Fruit fly (Drosophila melanogaster): ENCODE data around the gene CG4278.

Gene CG4278

DNA sequence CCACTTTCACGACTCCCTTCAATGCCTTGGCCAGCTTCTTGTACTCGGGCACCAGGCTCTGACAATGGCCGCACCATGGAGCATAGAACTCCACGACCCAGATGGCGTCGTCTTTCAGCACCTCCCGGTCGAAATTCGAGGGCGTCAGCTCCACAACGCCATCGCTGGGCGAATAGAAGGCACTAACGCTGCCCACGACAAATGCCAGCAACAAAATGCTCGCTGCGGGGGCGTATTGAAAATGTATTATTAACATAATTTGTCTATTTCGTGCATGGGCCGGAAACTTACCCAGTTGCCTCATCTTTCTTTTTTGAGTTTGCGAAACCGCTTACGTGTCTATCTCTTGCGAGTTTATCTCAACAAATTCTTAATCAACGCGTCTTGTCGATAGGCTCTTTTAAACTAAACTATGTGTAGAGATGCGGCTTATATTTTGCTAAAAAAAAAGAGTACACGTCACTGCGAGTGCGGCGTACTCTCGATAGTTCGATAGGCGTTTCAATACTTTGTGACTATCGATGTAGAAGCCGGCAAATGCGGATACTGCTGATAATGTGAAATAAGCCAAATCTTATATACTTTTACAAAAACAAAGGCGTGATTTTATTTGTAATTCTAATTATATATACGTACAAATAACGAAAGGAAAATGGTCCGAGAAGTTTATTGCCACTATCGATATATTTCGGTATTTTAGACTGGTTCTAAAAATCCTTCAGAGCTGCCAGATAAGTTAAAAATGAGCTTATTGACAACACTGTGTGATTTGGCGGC lies 29.6 kb downstream of the CG4278 start, which contains the start of gene CaBP1 (continued):
- peak; percentile 16 for TF ChIP-seq vri (GFP tag; optimal IDR thresholded peaks at IDR 0.05)
- no peak for TF ChIP-seq Sox15 (GFP tag; optimal IDR thresholded peaks at IDR 0.05)
- TF ChIP-seq Gug (GFP tag; IDR thresholded peaks at IDR 0.05) = no peak
- TF ChIP-seq CG1621 (tag; optimal IDR thresholded peaks at IDR 0.05) = peak; percentile 3
- TF ChIP-seq CG4318 (GFP tag; optimal IDR thresholded peaks at IDR 0.05) = no peak
- no peak for TF ChIP-seq CG6792 (GFP tag; optimal IDR thresholded peaks at IDR 0.05)
- TF ChIP-seq Smox (GFP tag; optimal IDR thresholded peaks at IDR 0.05) = no peak
- no peak for TF ChIP-seq Eip75B (GFP tag; optimal IDR thresholded peaks at IDR 0.05)
- no peak for TF ChIP-seq Ets96B (tag; optimal IDR thresholded peaks at IDR 0.05)
- TF ChIP-seq Met (GFP tag; optimal IDR thresholded peaks at IDR 0.05) = no peak
- no peak for TF ChIP-seq svp (GFP tag)
- TF ChIP-seq topi (GFP tag; optimal IDR thresholded peaks at IDR 0.05) = peak; percentile 2
- no peak for TF ChIP-seq Hr4 (GFP tag; optimal IDR thresholded peaks at IDR 0.05)
- TF ChIP-seq CG32006 (GFP tag; optimal IDR thresholded peaks at IDR 0.05) = no peak
- TF ChIP-seq CG8119 (GFP tag; IDR thresholded peaks at IDR 0.05) = no peak
- TF ChIP-seq fd59A (GFP tag; optimal IDR thresholded peaks at IDR 0.05) = no peak
- peak; percentile 38 for TF ChIP-seq CG6854 (GFP tag; optimal IDR thresholded peaks at IDR 0.05)
- TF ChIP-seq dsx (GFP tag; optimal IDR thresholded peaks at IDR 0.05; ENCODE audit: poor library complexity, severe bottlenecking) = no peak
- no peak for TF ChIP-seq CG8319 (GFP tag; optimal IDR thresholded peaks at IDR 0.05)
- TF ChIP-seq cyc (GFP tag; optimal IDR thresholded peaks at IDR 0.05) = no peak

DNA sequence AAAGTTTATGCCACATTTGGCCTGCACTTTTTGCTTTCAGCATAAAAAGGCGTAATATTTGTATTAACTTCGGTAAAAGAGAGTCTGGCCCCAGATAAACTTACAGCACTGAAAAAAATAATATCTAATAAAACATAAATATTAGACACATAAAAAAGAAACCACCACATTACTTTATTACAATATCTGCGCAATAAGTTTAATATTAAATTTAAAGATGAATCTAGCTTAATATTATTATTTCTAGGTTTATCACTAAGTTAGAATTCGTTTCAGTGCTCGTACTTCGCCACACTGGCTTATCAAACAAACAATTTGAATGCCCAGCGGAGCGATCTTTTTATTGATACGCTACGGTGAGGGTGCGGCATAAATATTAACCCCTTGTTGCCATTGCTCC lies 31.0 kb downstream of the CG4278 start:
- TF ChIP-seq dac (GFP tag; optimal IDR thresholded peaks at IDR 0.05) (no peak), CG16779 (tag; optimal IDR thresholded peaks at IDR 0.05) (no peak), cyc (GFP tag; optimal IDR thresholded peaks at IDR 0.05) (peak; percentile 8), CG10669 (GFP tag; optimal IDR thresholded peaks at IDR 0.05) (peak; percentile 4), salr (GFP tag; optimal IDR thresholded peaks at IDR 0.05) (no peak), Eip75B (GFP tag; optimal IDR thresholded peaks at IDR 0.05) (no peak), Smox (GFP tag; optimal IDR thresholded peaks at IDR 0.05) (peak; percentile 44), CG31627 (GFP tag; optimal IDR thresholded peaks at IDR 0.05) (no peak), fd85E (GFP tag; optimal IDR thresholded peaks at IDR 0.05) (no peak), Sox102F (GFP tag; optimal IDR thresholded peaks at IDR 0.05) (peak; percentile 38), achi (GFP tag; optimal IDR thresholded peaks at IDR 0.05) (peak; percentile 11), fkh (GFP tag; optimal IDR thresholded peaks at IDR 0.05) (no peak), CG8632 (GFP tag; optimal IDR thresholded peaks at IDR 0.05) (no peak), CG6163 (GFP tag; IDR thresholded peaks at IDR 0.05) (no peak), net (GFP tag; optimal IDR thresholded peaks at IDR 0.05) (no peak), CG8119 (GFP tag; IDR thresholded peaks at IDR 0.05) (no peak), topi (GFP tag; optimal IDR thresholded peaks at IDR 0.05) (peak; percentile 33), Lpt (GFP tag; optimal IDR thresholded peaks at IDR 0.05) (no peak), svp (GFP tag) (peak; percentile 52), CG1621 (tag; optimal IDR thresholded peaks at IDR 0.05) (no peak), Ets96B (tag; optimal IDR thresholded peaks at IDR 0.05) (no peak), CG9139 (GFP tag; optimal IDR thresholded peaks at IDR 0.05) (no peak), pdm3 (GFP tag; optimal IDR thresholded peaks at IDR 0.05) (no peak), ss (GFP tag; optimal IDR thresholded peaks at IDR 0.05) (no peak), dsx (GFP tag; optimal IDR thresholded peaks at IDR 0.05; ENCODE audit: poor library complexity, severe bottlenecking) (no peak), fd59A (GFP tag; optimal IDR thresholded peaks at IDR 0.05) (no peak), Hr38 (GFP tag; optimal IDR thresholded peaks at IDR 0.05) (no peak), CG6808 (GFP tag; optimal IDR thresholded peaks at IDR 0.05) (no peak), CG34406 (GFP tag; optimal IDR thresholded peaks at IDR 0.05) (no peak), CG3032 (tag; optimal IDR thresholded peaks at IDR 0.05) (no peak), lz (GFP tag; optimal IDR thresholded peaks at IDR 0.05) (peak; percentile 8), spab (GFP tag; optimal IDR thresholded peaks at IDR 0.05) (no peak), acj6 (GFP tag; optimal IDR thresholded peaks at IDR 0.05) (peak; percentile 10), Hr4 (GFP tag; optimal IDR thresholded peaks at IDR 0.05) (no peak), OdsH (GFP tag; optimal IDR thresholded peaks at IDR 0.05) (peak; percentile 39), Met (GFP tag; optimal IDR thresholded peaks at IDR 0.05) (no peak), CG11762 (GFP tag; optimal IDR thresholded peaks at IDR 0.05; ENCODE audit: insufficient read depth) (no peak), CG4318 (GFP tag; optimal IDR thresholded peaks at IDR 0.05) (no peak), Hr39 (GFP tag; optimal IDR thresholded peaks at IDR 0.05) (no peak), CG6792 (GFP tag; optimal IDR thresholded peaks at IDR 0.05) (peak; percentile 4), Sox14 (GFP tag; optimal IDR thresholded peaks at IDR 0.05) (no peak), Sox15 (GFP tag; optimal IDR thresholded peaks at IDR 0.05) (no peak)

Data from whole organism, prepupa.